Worm (Caenorhabditis elegans) whole organism, early embryonic: ENCODE results near the gene Y62H9A.2.

ENCODE experiments used
- B0310.2 ChIP-seq: sonication (generic microtip); optimal IDR thresholded peaks from 2 replicates; lab custom pipeline; 2016; ENCODE audit warnings: mild to moderate bottlenecking, missing genetic modification characterization, missing compliant biosample characterization
- F13C5.2 ChIP-seq: sonication (generic microtip); optimal IDR thresholded peaks from 2 replicates; lab custom pipeline; 2017; ENCODE audit warnings: mild to moderate bottlenecking, missing genetic modification characterization, inconsistent platforms, missing compliant biosample characterization
- ama-1 ChIP-seq: fragments of 150-350 bp; optimal IDR thresholded peaks from 2 replicates; lab custom pipeline; 2014
- ceh-13 ChIP-seq: fragments of 200-800 bp; sonication (Bioruptor generic); optimal IDR thresholded peaks from 2 replicates; lab custom pipeline; 2018; ENCODE audit warnings: mild to moderate bottlenecking, missing genetic modification characterization, missing compliant biosample characterization
- ceh-36 ChIP-seq: sonication (generic microtip); optimal IDR thresholded peaks from 2 replicates; lab custom pipeline; 2016; ENCODE audit warnings: missing genetic modification characterization, inconsistent platforms, missing compliant biosample characterization
- ets-7 ChIP-seq: sonication (generic microtip); optimal IDR thresholded peaks from 2 replicates; lab custom pipeline; 2016; ENCODE audit warnings: missing genotype, missing genetic modification characterization, missing compliant biosample characterization
- flt-1 ChIP-seq: fragments of 200-800 bp; sonication (Bioruptor generic); IDR thresholded peaks from 2 replicates; pipeline ENCODE4 v1.3.6; 2022; ENCODE audit warnings: missing genetic modification characterization, missing compliant biosample characterization
- hmg-4 ChIP-seq: fragments of 200-800 bp; sonication (Bioruptor generic); optimal IDR thresholded peaks from 2 replicates; lab custom pipeline; 2018; ENCODE audit warnings: mild to moderate bottlenecking, missing genetic modification characterization, missing compliant biosample characterization
- hnd-1 ChIP-seq: sonication (generic microtip); optimal IDR thresholded peaks from 2 replicates; lab custom pipeline; 2016; ENCODE audit warnings: missing genetic modification characterization, missing compliant biosample characterization
- pes-1 ChIP-seq: fragments of 200-800 bp; sonication (Bioruptor generic); IDR thresholded peaks from 2 replicates; pipeline ENCODE4 v1.3.6; 2022; ENCODE audit warnings: missing genetic modification reagents, missing genetic modification characterization, missing compliant biosample characterization
- tbx-11 ChIP-seq: fragments of 200-800 bp; sonication (Bioruptor generic); IDR thresholded peaks from 2 replicates; pipeline ENCODE4 v1.3.6; 2022; ENCODE audit warnings: missing genetic modification characterization, missing compliant biosample characterization
- tra-4 ChIP-seq: sonication (generic microtip); optimal IDR thresholded peaks from 2 replicates; lab custom pipeline; 2017; ENCODE audit warnings: missing genetic modification characterization, missing compliant biosample characterization

DNA sequence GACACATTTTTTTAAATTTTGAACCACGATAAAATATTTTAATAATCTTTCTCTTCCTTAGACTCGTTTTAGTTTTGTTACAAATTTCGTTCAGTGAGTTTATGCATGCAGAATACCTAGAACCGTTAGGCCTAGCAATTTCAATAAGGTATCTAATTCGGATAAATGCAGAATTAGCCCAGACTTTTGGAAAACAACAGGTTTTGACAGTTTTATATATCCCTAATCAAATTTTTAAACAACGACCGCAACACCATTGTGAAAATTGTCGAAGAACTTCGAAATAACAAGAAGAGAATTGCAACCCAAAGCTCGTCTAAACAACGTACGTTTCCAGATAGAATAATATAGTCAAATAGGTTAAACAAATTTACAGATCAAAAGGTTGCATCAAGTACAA is 40.0 kb upstream of the Y62H9A.2 start, which contains the start of gene Y62H9A.16:
- TF ChIP-seq ama-1 (no peak), ceh-13 (GFP tag; lab: Kevin White, UChicago) (no peak), ets-7 (tag; lab: Kevin White, UChicago) (no peak), pes-1 (GFP tag; lab: Robert Waterston, UW) (no peak), flt-1 (GFP tag; lab: Robert Waterston, UW) (no peak), tra-4 (tag; lab: Kevin White, UChicago) (no peak), F13C5.2 (tag; lab: Kevin White, UChicago) (no peak), hmg-4 (GFP tag; lab: Kevin White, UChicago) (no peak), hnd-1 (tag; lab: Kevin White, UChicago) (no peak), tbx-11 (GFP tag; lab: Robert Waterston, UW) (no peak), B0310.2 (tag; lab: Kevin White, UChicago) (no peak), ceh-36 (tag; lab: Kevin White, UChicago) (no peak)
